Fruit fly (Drosophila melanogaster) whole organism, embryonic: ENCODE results near the gene Rrp45.

Experiments used
- Atf3 ChIP-seq: fragments of 200-800 bp; sonication (Bioruptor generic); optimal IDR thresholded peaks from 3 replicates; lab custom pipeline; 2016; ENCODE audit warnings: missing biosample characterization, missing genetic modification characterization
- B-H1 ChIP-seq: fragments of 200-800 bp; sonication (Bioruptor generic); IDR thresholded peaks from 3 replicates; pipeline ENCODE4 v1.3.6; 2022; ENCODE audit warnings: missing biosample characterization, missing genetic modification characterization
- Blimp-1 ChIP-seq: fragments of 200-800 bp; sonication (Bioruptor generic); optimal IDR thresholded peaks from 3 replicates; lab custom pipeline; 2018; ENCODE audit warnings: missing biosample characterization, missing genetic modification characterization, mild to moderate bottlenecking, moderate library complexity, missing genetic modification reagents
- CG10366 ChIP-seq: fragments of 200-800 bp; sonication (Bioruptor generic); IDR thresholded peaks from 2 replicates; pipeline ENCODE4 v1.3.6; 2022; ENCODE audit warnings: missing biosample characterization, missing genetic modification characterization
- CG10543 ChIP-seq: fragments of 200-800 bp; sonication (Bioruptor generic); optimal IDR thresholded peaks from 3 replicates; lab custom pipeline; 2017; ENCODE audit warnings: missing biosample characterization, mild to moderate bottlenecking, missing genetic modification characterization, moderate library complexity
- CG12942 ChIP-seq: fragments of 200-800 bp; sonication (Bioruptor generic); optimal IDR thresholded peaks from 3 replicates; lab custom pipeline; 2016; ENCODE audit warnings: missing biosample characterization, missing genetic modification characterization
- CG15011 ChIP-seq: fragments of 200-800 bp; sonication (Bioruptor generic); optimal IDR thresholded peaks from 3 replicates; lab custom pipeline; 2018; ENCODE audit warnings: missing biosample characterization, mild to moderate bottlenecking, missing genetic modification characterization
- CG15514 ChIP-seq: fragments of 200-800 bp; sonication (Bioruptor generic); optimal IDR thresholded peaks from 3 replicates; lab custom pipeline; 2017; ENCODE audit warnings: missing biosample characterization, missing genetic modification characterization, mild to moderate bottlenecking, moderate library complexity, missing genetic modification reagents
- CG15601 ChIP-seq: fragments of 200-800 bp; sonication (Bioruptor generic); optimal IDR thresholded peaks from 3 replicates; lab custom pipeline; 2019; ENCODE audit warnings: missing biosample characterization, mild to moderate bottlenecking, missing genetic modification characterization, moderate library complexity
- CG17568 ChIP-seq: fragments of 200-800 bp; sonication (Bioruptor generic); optimal IDR thresholded peaks from 2 replicates; lab custom pipeline; 2018; ENCODE audit warnings: missing biosample characterization, mild to moderate bottlenecking, missing genetic modification characterization, moderate library complexity
- CG17612 ChIP-seq: fragments of 200-800 bp; sonication (Bioruptor generic); IDR thresholded peaks from 2 replicates; pipeline ENCODE4 v1.3.6; 2022; ENCODE audit warnings: missing biosample characterization, missing genetic modification characterization
- CG31441 ChIP-seq: fragments of 200-800 bp; sonication (Bioruptor generic); IDR thresholded peaks from 2 replicates; pipeline ENCODE4 v1.3.6; 2022; ENCODE audit warnings: missing biosample characterization, missing genetic modification characterization
- CG3281 ChIP-seq: fragments of 200-800 bp; sonication (Bioruptor generic); optimal IDR thresholded peaks from 3 replicates; lab custom pipeline; 2017; ENCODE audit warnings: missing biosample characterization, mild to moderate bottlenecking, missing genetic modification characterization
- CG42726 ChIP-seq: fragments of 200-800 bp; sonication (Bioruptor generic); IDR thresholded peaks from 2 replicates; pipeline ENCODE4 v1.3.6; 2022; ENCODE audit warnings: missing biosample characterization, missing genetic modification characterization; ENCODE audit not compliant: partially characterized antibody
- CG6791 ChIP-seq: fragments of 200-800 bp; sonication (Bioruptor generic); IDR thresholded peaks from 3 replicates; pipeline ENCODE4 v1.3.6; 2022; ENCODE audit warnings: missing biosample characterization, missing genetic modification characterization; ENCODE audit not compliant: partially characterized antibody
- CG8290 ChIP-seq, 3 experiments: fragments of 200-800 bp; sonication (Bioruptor generic); optimal IDR thresholded peaks; 2 replicates each; lab custom pipeline; 2016 to 2019; ENCODE audit warnings: missing biosample characterization in 3 of 3, missing genetic modification characterization in 3 of 3, mild to moderate bottlenecking in 2 of 3, moderate library complexity in 1 of 3
- CG9727 ChIP-seq: fragments of 200-800 bp; sonication (Bioruptor generic); optimal IDR thresholded peaks from 3 replicates; lab custom pipeline; 2017; ENCODE audit warnings: missing biosample characterization, mild to moderate bottlenecking, missing genetic modification characterization
- CTCF ChIP-seq: fragments of 200-800 bp; sonication (Bioruptor generic); optimal IDR thresholded peaks from 2 replicates; lab custom pipeline; 2017; ENCODE audit warnings: missing biosample characterization, mild to moderate bottlenecking, missing genetic modification characterization, moderate library complexity
- D19A ChIP-seq: fragments of 200-800 bp; optimal IDR thresholded peaks from 3 replicates; lab custom pipeline; 2019; ENCODE audit warnings: missing biosample characterization, mild to moderate bottlenecking, missing genetic modification characterization, moderate library complexity
- Dad ChIP-seq: fragments of 200-800 bp; sonication (Bioruptor generic); optimal IDR thresholded peaks from 3 replicates; lab custom pipeline; 2016; ENCODE audit warnings: missing biosample characterization, missing genetic modification characterization
- Drgx ChIP-seq: fragments of 200-800 bp; sonication (Bioruptor generic); IDR thresholded peaks from 2 replicates; pipeline ENCODE4 v1.3.6; 2022; ENCODE audit warnings: missing biosample characterization, missing genetic modification characterization
- Eip74EF ChIP-seq, 2 experiments: fragments of 200-800 bp in 1 of 2; fragments of >200 bp in 1 of 2; sonication (Bioruptor generic) in 1 of 2; optimal IDR thresholded peaks; 2 replicates each; lab custom pipeline; 2017 to 2019; ENCODE audit warnings: missing biosample characterization in 2 of 2, missing genetic modification characterization in 2 of 2, mild to moderate bottlenecking in 1 of 2, moderate library complexity in 1 of 2
- Hr39 ChIP-seq: fragments of >200 bp; optimal IDR thresholded peaks from 2 replicates; lab custom pipeline; 2017
- MBD-R2 ChIP-seq: fragments of 200-800 bp; sonication (Bioruptor generic); IDR thresholded peaks from 2 replicates; pipeline ENCODE4 v1.3.6; 2022; ENCODE audit warnings: missing biosample characterization, missing genetic modification characterization
- MESR4 ChIP-seq: fragments of 200-800 bp; sonication (Bioruptor generic); optimal IDR thresholded peaks from 2 replicates; lab custom pipeline; 2018; ENCODE audit warnings: missing biosample characterization, mild to moderate bottlenecking, missing genetic modification characterization, moderate library complexity
- Pdp1 ChIP-seq, 2 experiments: fragments of 200-800 bp; sonication (Bioruptor generic); optimal IDR thresholded peaks; 3 replicates each; lab custom pipeline; 2016; ENCODE audit warnings: missing biosample characterization in 2 of 2, missing genetic modification characterization in 2 of 2, mild to moderate bottlenecking in 1 of 2, moderate library complexity in 1 of 2
- Ptx1 ChIP-seq: fragments of 200-800 bp; sonication (Bioruptor generic); IDR thresholded peaks from 2 replicates; pipeline ENCODE4 v1.3.6; 2022; ENCODE audit warnings: missing biosample characterization, missing genetic modification characterization
- Spps ChIP-seq: fragments of 200-800 bp; sonication (Bioruptor generic); optimal IDR thresholded peaks from 2 replicates; lab custom pipeline; 2018; ENCODE audit warnings: missing biosample characterization, mild to moderate bottlenecking, missing genetic modification characterization
- ase ChIP-seq: fragments of 200-800 bp; sonication (Bioruptor generic); IDR thresholded peaks from 3 replicates; pipeline ENCODE4 v1.3.6; 2022; ENCODE audit warnings: missing biosample characterization, missing genetic modification characterization
- chinmo ChIP-seq: fragments of 200-800 bp; sonication (Bioruptor generic); IDR thresholded peaks from 4 replicates; pipeline ENCODE4 v1.3.6; 2022; ENCODE audit warnings: missing biosample characterization, missing genetic modification characterization; ENCODE audit not compliant: partially characterized antibody
- dan ChIP-seq: fragments of 200-800 bp; sonication (Bioruptor generic); IDR thresholded peaks from 2 replicates; pipeline ENCODE4 v1.3.6; 2022; ENCODE audit warnings: missing biosample characterization, missing genetic modification characterization
- dmrt99B ChIP-seq: fragments of 200-800 bp; sonication (Bioruptor generic); optimal IDR thresholded peaks from 2 replicates; lab custom pipeline; 2018; ENCODE audit warnings: missing biosample characterization, mild to moderate bottlenecking, missing genetic modification characterization, moderate library complexity
- fru ChIP-seq: fragments of >200 bp; optimal IDR thresholded peaks from 2 replicates; lab custom pipeline; 2017
- gcm ChIP-seq: fragments of 200-800 bp; sonication (Bioruptor generic); optimal IDR thresholded peaks from 2 replicates; lab custom pipeline; 2019; ENCODE audit warnings: missing biosample characterization, mild to moderate bottlenecking, missing genetic modification characterization, moderate library complexity
- gt ChIP-seq: fragments of 200-800 bp; sonication (Bioruptor generic); IDR thresholded peaks from 2 replicates; pipeline ENCODE4 v1.3.6; 2022; ENCODE audit warnings: missing biosample characterization, missing genetic modification characterization
- hkb ChIP-seq, 2 experiments: fragments of 200-800 bp in 1 of 2; fragments of >200 bp in 1 of 2; sonication (Bioruptor generic) in 1 of 2; IDR thresholded peaks in 1 of 2; optimal IDR thresholded peaks in 1 of 2; 2 replicates each; pipeline versions ENCODE4 v1.3.6 to Lab custom; 2017 to 2022; ENCODE audit warnings: missing biosample characterization in 1 of 2, missing genetic modification characterization in 1 of 2
- lbe ChIP-seq: fragments of 200-800 bp; sonication (Bioruptor generic); optimal IDR thresholded peaks from 2 replicates; lab custom pipeline; 2016; ENCODE audit warnings: missing biosample characterization, mild to moderate bottlenecking, missing genetic modification characterization
- mirr ChIP-seq: fragments of 200-800 bp; sonication (Bioruptor generic); optimal IDR thresholded peaks from 3 replicates; lab custom pipeline; 2018; ENCODE audit warnings: missing biosample characterization, mild to moderate bottlenecking, missing genetic modification characterization
- row ChIP-seq: fragments of 200-800 bp; sonication (Bioruptor generic); IDR thresholded peaks from 3 replicates; pipeline ENCODE4 v1.3.6; 2022; ENCODE audit warnings: missing biosample characterization, missing genetic modification characterization
- sqz ChIP-seq: fragments of 200-800 bp; sonication (Bioruptor generic); optimal IDR thresholded peaks from 3 replicates; lab custom pipeline; 2018; ENCODE audit warnings: missing biosample characterization, mild to moderate bottlenecking, missing genetic modification characterization
- ssp ChIP-seq: fragments of 200-800 bp; sonication (Bioruptor generic); IDR thresholded peaks from 2 replicates; pipeline ENCODE4 v1.3.6; 2022; ENCODE audit warnings: missing biosample characterization, missing genetic modification characterization
- tap ChIP-seq: fragments of 200-800 bp; optimal IDR thresholded peaks from 3 replicates; lab custom pipeline; 2019; ENCODE audit warnings: missing biosample characterization, mild to moderate bottlenecking, missing genetic modification characterization, moderate library complexity
- tgo ChIP-seq: fragments of 200-800 bp; sonication (Bioruptor generic); IDR thresholded peaks from 3 replicates; pipeline ENCODE4 v1.3.6; 2022; ENCODE audit warnings: missing biosample characterization, missing genetic modification characterization
- tio ChIP-seq: fragments of 200-800 bp; sonication (Bioruptor generic); optimal IDR thresholded peaks from 2 replicates; lab custom pipeline; 2017; ENCODE audit warnings: missing biosample characterization, missing genetic modification characterization, inconsistent platforms
- trh ChIP-seq: fragments of 200-800 bp; sonication (Bioruptor generic); optimal IDR thresholded peaks from 2 replicates; lab custom pipeline; 2016; ENCODE audit warnings: missing biosample characterization, missing genetic modification characterization
- unc-4 ChIP-seq: fragments of 200-800 bp; sonication (Bioruptor generic); IDR thresholded peaks from 2 replicates; pipeline ENCODE4 v1.3.6; 2022; ENCODE audit warnings: missing biosample characterization, missing genetic modification characterization; ENCODE audit not compliant: partially characterized antibody

The Rrp45 gene

dm6 chrX:16761531-16761930 is 29.5 kb downstream of the Rrp45 start (continued):
- TF ChIP-seq trh (GFP tag; lab: Kevin White, UChicago) (no peak), Drgx (GFP tag; lab: Robert Waterston, UW) (peak; percentile 61), Dad (GFP tag; lab: Kevin White, UChicago) (no peak), CG3281 (GFP tag; lab: Kevin White, UChicago) (no peak), gt (GFP tag; lab: Robert Waterston, UW) (no peak), unc-4 (GFP tag; lab: Robert Waterston, UW) (no peak), MESR4 (GFP tag; lab: Kevin White, UChicago) (no peak), CG10366 (GFP tag; lab: Robert Waterston, UW) (no peak), CG10543 (GFP tag; lab: Kevin White, UChicago) (no peak), Hr39 (lab: Kevin White, UChicago) (no peak), chinmo (GFP tag; lab: Robert Waterston, UW) (no peak), mirr (GFP tag; lab: Kevin White, UChicago) (no peak), CG15514 (no peak), gcm (GFP tag; lab: Kevin White, UChicago) (no peak), tio (no peak), Atf3 (GFP tag; lab: Kevin White, UChicago) (no peak), CG9727 (GFP tag; lab: Kevin White, UChicago) (no peak), CTCF (GFP tag; lab: Kevin White, UChicago) (no peak), fru (lab: Kevin White, UChicago) (no peak), row (GFP tag; lab: Robert Waterston, UW) (0 out of 3 replicates have a peak, but pooled peaks have one; percentile 11), dan (GFP tag; lab: Robert Waterston, UW) (no peak), lbe (peak; percentile 43), CG17568 (GFP tag; lab: Kevin White, UChicago) (no peak), ase (GFP tag; lab: Robert Waterston, UW) (0 out of 3 replicates have a peak, but pooled peaks have one; percentile 17), ssp (no peak), tap (tag; lab: Kevin White, UChicago) (no peak), CG15601 (no peak), tgo (GFP tag; lab: Robert Waterston, UW) (no peak), CG31441 (GFP tag; lab: Robert Waterston, UW) (no peak), B-H1 (GFP tag; lab: Robert Waterston, UW) (no peak), CG42726 (GFP tag; lab: Robert Waterston, UW) (no peak), CG12942 (GFP tag; lab: Kevin White, UChicago) (no peak), CG6791 (GFP tag; lab: Robert Waterston, UW) (no peak), Ptx1 (GFP tag; lab: Robert Waterston, UW) (peak; percentile 12; the same call in 1 of the 2 replicates), dmrt99B (tag; lab: Kevin White, UChicago) (no peak), CG15011 (no peak)

dm6 chrX:16760542-16760941 is 30.5 kb downstream of the Rrp45 start:
- TF ChIP-seq MBD-R2 (GFP tag; lab: Robert Waterston, UW) (no peak), D19A (peak; percentile 73)

dm6 chrX:16757645-16758044 is 33.4 kb downstream of the Rrp45 start:
- TF ChIP-seq hkb (optimal IDR thresholded peaks at IDR 0.05; lab: Kevin White, UChicago) (no peak), hkb (GFP tag; IDR thresholded peaks at IDR 0.05; lab: Robert Waterston, UW) (no peak), sqz (GFP tag; lab: Kevin White, UChicago) (no peak), Blimp-1 (GFP tag; lab: Kevin White, UChicago) (peak; percentile 9), CG8290 (GFP tag; optimal IDR thresholded peaks at IDR 0.05; lab: Kevin White, UChicago) (peak; percentile 59), CG8290 (tag; optimal IDR thresholded peaks at IDR 0.05; lab: Kevin White, UChicago) (no peak), row (GFP tag; lab: Robert Waterston, UW) (peak; percentile 20; the same call in 1 of the 3 replicates), Eip74EF (GFP tag; optimal IDR thresholded peaks at IDR 0.05; lab: Kevin White, UChicago) (no peak), CG17612 (GFP tag; lab: Robert Waterston, UW) (peak; percentile 86), Pdp1 (GFP tag; optimal IDR thresholded peaks at IDR 0.05; lab: Kevin White, UChicago) (peak in 1 of 2 experiments; percentile 33), Spps (tag; lab: Kevin White, UChicago) (no peak)
